Worm (Caenorhabditis elegans): Measurements from ENCODE around the gene F56D2.5.

Gene F56D2.5

DNA sequence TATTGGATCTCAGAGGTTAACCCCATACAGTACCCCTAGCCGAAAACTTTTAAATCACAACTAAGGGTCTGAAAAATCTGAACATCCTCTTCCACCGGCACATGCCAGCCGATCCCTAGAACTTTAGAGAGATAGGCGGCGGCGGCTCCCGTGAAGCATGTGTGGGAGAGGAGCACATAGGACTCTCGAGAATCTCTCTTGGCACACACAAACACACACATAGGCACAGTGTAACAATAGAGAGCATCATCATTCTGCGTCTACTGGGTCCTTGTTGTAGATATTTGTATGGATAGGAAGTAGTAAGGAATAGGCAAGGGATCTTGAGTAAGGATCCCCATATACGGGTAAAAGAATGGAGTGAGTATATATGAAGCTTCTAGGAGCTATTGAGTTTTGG, 15.5 kb downstream of the F56D2.5 start:
- TF ChIP-seq nhr-42 (GFP tag; IDR thresholded peaks at IDR 0.05) (no peak), mxl-2 (GFP tag; conservative IDR thresholded peaks at IDR 0.05) (no peak), pha-4 (GFP tag; IDR thresholded peaks at IDR 0.05) (no peak), pha-4 (tag; optimal IDR thresholded peaks at IDR 0.05) (no peak), fos-1 (tag; optimal IDR thresholded peaks at IDR 0.05) (no peak)

- peak; percentile 43; the same call in 1 of the 2 replicates for TF ChIP-seq set-16 (GFP tag; IDR thresholded peaks at IDR 0.05)
- peak; percentile 36 for TF ChIP-seq hlh-11 (tag; optimal IDR thresholded peaks at IDR 0.05)
- TF ChIP-seq aha-1 (tag) = peak; percentile 20
- no peak for TF ChIP-seq T26A8.4 (GFP tag; IDR thresholded peaks at IDR 0.05)
- no peak for TF ChIP-seq mdl-1 (tag; optimal IDR thresholded peaks at IDR 0.05)
- 0 out of 2 replicates have a peak, but pooled peaks have one; percentile 16 for TF ChIP-seq lim-7 (GFP tag; IDR thresholded peaks at IDR 0.05)
- no peak for TF ChIP-seq fos-1 (tag; optimal IDR thresholded peaks at IDR 0.05)
- TF ChIP-seq ZK337.2 (GFP tag; IDR thresholded peaks at IDR 0.05) = 0 out of 2 replicates have a peak, but pooled peaks have one; percentile 15
- TF ChIP-seq mxl-3 (GFP tag; optimal IDR thresholded peaks at IDR 0.05) = no peak
- TF ChIP-seq zfp-2 (tag; optimal IDR thresholded peaks at IDR 0.05) = no peak
- no peak for TF ChIP-seq Y105C5A.15 (GFP tag; IDR thresholded peaks at IDR 0.05)
- no peak for TF ChIP-seq F49E8.2 (tag; optimal IDR thresholded peaks at IDR 0.05; ENCODE audit: borderline replicate concordance)
- no peak for TF ChIP-seq ZK546.5 (tag; optimal IDR thresholded peaks at IDR 0.05)
- no peak for TF ChIP-seq gei-8 (GFP tag; optimal IDR thresholded peaks at IDR 0.05)
Measured at ce11 chrIII:5564799-5565198, 16.4 kb downstream of the F56D2.5 start, which contains the start of gene mlc-3. Gene mlc-3 (plus strand): TSS chrIII:5565025.

DNA sequence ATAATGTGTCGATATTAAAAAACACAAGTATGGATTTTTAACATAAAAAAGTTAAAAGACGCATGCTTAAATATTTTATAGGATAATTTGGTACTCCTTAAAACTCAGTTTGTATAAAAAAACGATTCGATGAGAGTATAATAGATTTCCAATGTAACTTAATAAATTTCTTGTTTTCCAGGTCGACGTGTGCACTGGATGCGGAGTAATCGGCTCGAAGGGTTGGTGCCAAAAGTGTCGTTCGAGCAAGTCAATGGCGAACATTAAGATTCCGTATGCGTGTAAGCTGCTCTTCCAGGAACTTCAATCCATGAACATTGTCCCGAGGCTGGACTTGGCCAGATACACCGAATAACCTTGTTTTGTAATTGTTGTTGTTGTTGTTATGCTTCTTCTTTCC, 16.9 kb downstream of the F56D2.5 start:
- peak in 1 of 2 experiments; percentile 96 for TF ChIP-seq unc-62 (GFP tag; optimal IDR thresholded peaks at IDR 0.05 in 1 of 2)
- no peak for TF ChIP-seq unc-62 (tag; optimal IDR thresholded peaks at IDR 0.05)
- TF ChIP-seq dmd-8 (GFP tag; IDR thresholded peaks at IDR 0.05) = no peak
- TF ChIP-seq dmd-9 (GFP tag; IDR thresholded peaks at IDR 0.05) = no peak

DNA sequence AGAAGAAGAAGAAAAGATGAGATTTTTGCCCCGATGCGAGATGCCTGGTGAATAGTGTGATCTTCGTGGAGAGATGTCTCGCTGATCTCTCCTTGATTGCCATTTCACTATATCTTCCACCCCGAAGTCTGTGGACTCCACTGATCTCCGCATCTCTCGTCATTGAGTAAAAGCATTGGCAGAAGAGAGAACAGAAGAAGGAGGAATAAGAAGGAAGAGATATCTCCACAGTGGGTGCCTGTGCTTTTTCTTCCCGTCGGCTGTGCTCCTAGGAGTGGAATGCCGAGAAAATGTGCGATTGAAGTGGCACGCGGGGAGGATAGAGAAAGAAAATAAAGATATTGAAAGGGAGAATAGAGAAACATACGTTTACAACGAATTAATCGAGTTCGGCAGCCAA, 17.5 kb downstream of the F56D2.5 start:
- no peak for TF ChIP-seq dve-1 (tag; optimal IDR thresholded peaks at IDR 0.05; ENCODE audit: insufficient read depth)
- TF ChIP-seq lin-39 (tag; optimal IDR thresholded peaks at IDR 0.05) = no peak
- TF ChIP-seq zfp-3 (GFP tag; conservative IDR thresholded peaks at IDR 0.05) = no peak
- no peak for TF ChIP-seq daf-8 (GFP tag; IDR thresholded peaks at IDR 0.05)
- TF ChIP-seq hlh-11 (tag; optimal IDR thresholded peaks at IDR 0.05) = peak; percentile 52
- no peak for TF ChIP-seq lin-38 (GFP tag; IDR thresholded peaks at IDR 0.05)
- no peak for TF ChIP-seq ctbp-1 (GFP tag; IDR thresholded peaks at IDR 0.05)
- TF ChIP-seq daf-12 (tag; optimal IDR thresholded peaks at IDR 0.05) = no peak
- no peak for TF ChIP-seq saeg-2 (GFP tag; IDR thresholded peaks at IDR 0.05)
- TF ChIP-seq Y48G9A.11 (GFP tag; IDR thresholded peaks at IDR 0.05) = no peak
- peak; percentile 50 for TF ChIP-seq nhr-11 (tag; optimal IDR thresholded peaks at IDR 0.05)
- no peak for TF ChIP-seq dmd-9 (GFP tag; IDR thresholded peaks at IDR 0.05)
- TF ChIP-seq nhr-102 (tag; optimal IDR thresholded peaks at IDR 0.05) = no peak
- no peak for TF ChIP-seq nhr-25 (tag; optimal IDR thresholded peaks at IDR 0.05; ENCODE audit: borderline replicate concordance, insufficient read depth)
- no peak for TF ChIP-seq nhr-77 (tag; optimal IDR thresholded peaks at IDR 0.05)
- TF ChIP-seq dmd-8 (GFP tag; IDR thresholded peaks at IDR 0.05) = no peak
- TF ChIP-seq mdl-1 (tag; optimal IDR thresholded peaks at IDR 0.05) = no peak
- TF ChIP-seq mxl-3 (GFP tag; optimal IDR thresholded peaks at IDR 0.05) = peak; percentile 31
- peak; percentile 5 for TF ChIP-seq nhr-28 (tag; optimal IDR thresholded peaks at IDR 0.05)
- TF ChIP-seq nhr-48 (tag; optimal IDR thresholded peaks at IDR 0.05) = no peak
- TF ChIP-seq unc-62 (GFP tag; optimal IDR thresholded peaks at IDR 0.05 in 1 of 2) = peak in 1 of 2 experiments; percentile 6
- no peak for TF ChIP-seq unc-62 (tag; optimal IDR thresholded peaks at IDR 0.05)
- peak; percentile 20; the same call in 1 of the 2 replicates for TF ChIP-seq set-16 (GFP tag; IDR thresholded peaks at IDR 0.05)
- no peak for TF ChIP-seq hmg-1.1 (GFP tag; IDR thresholded peaks at IDR 0.05)
- TF ChIP-seq hif-1 (tag; optimal IDR thresholded peaks at IDR 0.05) = no peak
- TF ChIP-seq pha-4 (GFP tag; IDR thresholded peaks at IDR 0.05) = no peak
- no peak for TF ChIP-seq pha-4 (tag; optimal IDR thresholded peaks at IDR 0.05)
- TF ChIP-seq Y105C5A.15 (GFP tag; IDR thresholded peaks at IDR 0.05) = no peak
- no peak for TF ChIP-seq nhr-10 (tag; optimal IDR thresholded peaks at IDR 0.05)
- no peak for TF ChIP-seq Y75B8A.6 (GFP tag; IDR thresholded peaks at IDR 0.05)
- TF ChIP-seq daf-16 (GFP tag; optimal IDR thresholded peaks at IDR 0.05) = peak in 1 of 2 experiments; percentile 15
- TF ChIP-seq daf-16 (tag; optimal IDR thresholded peaks at IDR 0.05) = no peak
- no peak for TF ChIP-seq F49E8.2 (tag; optimal IDR thresholded peaks at IDR 0.05; ENCODE audit: borderline replicate concordance)
- no peak for TF ChIP-seq aly-2 (tag; optimal IDR thresholded peaks at IDR 0.05)

Data from whole organism, L4 larva.